Fruit fly (Drosophila melanogaster): ENCODE results near the gene CG42813.

- TF ChIP-seq Nf-YA (GFP tag; IDR thresholded peaks at IDR 0.05) = no peak
- no peak for TF ChIP-seq dati (GFP tag; IDR thresholded peaks at IDR 0.05)
- no peak for TF ChIP-seq twi (tag; optimal IDR thresholded peaks at IDR 0.05)
- no peak for TF ChIP-seq Blimp-1 (GFP tag; optimal IDR thresholded peaks at IDR 0.05)
Measured at dm6 chr3R:27186849-27187248, 41.5 kb downstream of the CG42813 start.
